Fruit fly (Drosophila melanogaster): ENCODE measurements around the gene CG33658.

DNA sequence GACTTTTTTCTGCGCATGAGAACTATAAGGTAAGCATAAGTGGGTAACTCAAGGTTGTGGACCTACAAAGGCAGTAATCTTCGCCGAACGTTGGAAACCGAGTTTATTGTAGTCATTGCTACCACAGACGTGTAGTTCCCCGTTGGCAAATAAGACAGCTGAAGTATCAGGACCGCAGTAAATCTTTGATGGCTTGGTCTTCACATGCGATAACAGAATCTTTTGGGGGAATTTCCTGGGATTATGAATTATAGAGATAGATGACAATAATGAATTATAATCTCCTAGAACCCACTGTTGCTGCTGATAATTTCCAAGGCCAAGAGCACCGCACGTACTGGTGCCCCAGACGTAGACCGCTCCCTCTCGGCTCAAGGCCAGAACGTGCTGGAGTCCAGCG, 17.9 kb downstream of the CG33658 start:
- TF ChIP-seq CTCF (optimal IDR thresholded peaks at IDR 0.05) (no peak), CG8478 (optimal IDR thresholded peaks at IDR 0.05) (no peak)
